Worm (Caenorhabditis elegans): ENCODE measurements around the gene phlp-2.

Gene phlp-2

ce11 chrIII:4223668-4224127 is 14.4 kb downstream of the phlp-2 start (continued):
- peak; percentile 98 for TF ChIP-seq lin-14 (GFP tag; optimal IDR thresholded peaks at IDR 0.05)
- peak; percentile 38 for TF ChIP-seq lin-39 (tag; optimal IDR thresholded peaks at IDR 0.05)

- TF ChIP-seq nhr-19 (GFP tag; conservative IDR thresholded peaks at IDR 0.05) (no peak), efl-1 (optimal IDR thresholded peaks at IDR 0.05) (no peak), efl-1 (GFP tag; optimal IDR thresholded peaks at IDR 0.05 in 1 of 2) (peak in 1 of 2 experiments; percentile 94)
Measured at ce11 chrIII:4224722-4225121, 15.4 kb downstream of the phlp-2 start.

ce11 chrIII:4227363-4227762 is 18.1 kb downstream of the phlp-2 start:
- TF ChIP-seq sptf-1 (tag; optimal IDR thresholded peaks at IDR 0.05) = no peak

- TF ChIP-seq unc-62 (GFP tag; optimal IDR thresholded peaks at IDR 0.05) = no peak
- no peak for TF ChIP-seq xbp-1 (tag; optimal IDR thresholded peaks at IDR 0.05)
- no peak for TF ChIP-seq ceh-63 (GFP tag; optimal IDR thresholded peaks at IDR 0.05)
- no peak for TF ChIP-seq irx-1 (tag; optimal IDR thresholded peaks at IDR 0.05)
- no peak for TF ChIP-seq vab-15 (tag; optimal IDR thresholded peaks at IDR 0.05)
- TF ChIP-seq egl-27 (tag; optimal IDR thresholded peaks at IDR 0.05) = no peak
- TF ChIP-seq mep-1 (tag; optimal IDR thresholded peaks at IDR 0.05) = no peak
- no peak for TF ChIP-seq egl-13 (tag; optimal IDR thresholded peaks at IDR 0.05)
- TF ChIP-seq elt-3 (tag; optimal IDR thresholded peaks at IDR 0.05) = no peak
- TF ChIP-seq ceh-8 (GFP tag; optimal IDR thresholded peaks at IDR 0.05) = no peak
- TF ChIP-seq unc-130 (tag; optimal IDR thresholded peaks at IDR 0.05) = no peak
- no peak for TF ChIP-seq Y116A8C.19 (tag; optimal IDR thresholded peaks at IDR 0.05; ENCODE audit: borderline replicate concordance)
- TF ChIP-seq swsn-7 (tag; optimal IDR thresholded peaks at IDR 0.05) = no peak
- TF ChIP-seq dsc-1 (tag; optimal IDR thresholded peaks at IDR 0.05) = no peak
- no peak for TF ChIP-seq pag-3 (tag; optimal IDR thresholded peaks at IDR 0.05; ENCODE audit: borderline replicate concordance, insufficient read depth)
- no peak for TF ChIP-seq tbx-2 (tag; optimal IDR thresholded peaks at IDR 0.05)
- no peak for TF ChIP-seq mdl-1 (tag; optimal IDR thresholded peaks at IDR 0.05)
- no peak for TF ChIP-seq C16A3.4 (tag; optimal IDR thresholded peaks at IDR 0.05)
- TF ChIP-seq lin-15B (tag; optimal IDR thresholded peaks at IDR 0.05) = no peak
Measured at ce11 chrIII:4228008-4228407, 18.7 kb downstream of the phlp-2 start, which contains the start of gene mpk-1. mpk-1 (minus strand) TSS chrIII:4228108.

ce11 chrIII:4228841-4229240 is 19.6 kb downstream of the phlp-2 start, which contains the start of gene F43C1.5:
F43C1.5 (plus strand) TSS chrIII:4229141.
- no peak for TF ChIP-seq efl-1 (optimal IDR thresholded peaks at IDR 0.05)
- peak in 1 of 2 experiments; percentile 20 for TF ChIP-seq efl-1 (GFP tag; optimal IDR thresholded peaks at IDR 0.05 in 1 of 2)
- TF ChIP-seq aha-1 (tag; optimal IDR thresholded peaks at IDR 0.05) = no peak
- TF ChIP-seq fkh-4 (tag; optimal IDR thresholded peaks at IDR 0.05; ENCODE audit: borderline replicate concordance) = no peak

- TF ChIP-seq lsy-2 (tag; optimal IDR thresholded peaks at IDR 0.05) = peak in 1 of 2 experiments; percentile 3
- TF ChIP-seq mdl-1 (tag; optimal IDR thresholded peaks at IDR 0.05) = no peak
Measured at ce11 chrIII:4230092-4230491, 20.8 kb downstream of the phlp-2 start.

- TF ChIP-seq efl-1 (optimal IDR thresholded peaks at IDR 0.05) (no peak), efl-1 (GFP tag; optimal IDR thresholded peaks at IDR 0.05 in 1 of 2) (peak in 1 of 2 experiments; percentile 48), ceh-63 (GFP tag; optimal IDR thresholded peaks at IDR 0.05) (no peak)
Measured at ce11 chrIII:4231372-4231771, 22.1 kb downstream of the phlp-2 start.

- no peak for TF ChIP-seq efl-1 (optimal IDR thresholded peaks at IDR 0.05)
- TF ChIP-seq efl-1 (GFP tag; optimal IDR thresholded peaks at IDR 0.05 in 1 of 2) = peak in 1 of 2 experiments; percentile 55
- TF ChIP-seq hlh-17 (GFP tag; optimal IDR thresholded peaks at IDR 0.05; ENCODE audit: borderline replicate concordance) = no peak
- no peak for TF ChIP-seq unc-130 (tag; optimal IDR thresholded peaks at IDR 0.05)
- no peak for TF ChIP-seq lin-35 (GFP tag; optimal IDR thresholded peaks at IDR 0.05)
- TF ChIP-seq isw-1 (GFP tag; IDR thresholded peaks at IDR 0.05) = no peak
- TF ChIP-seq nhr-90 (tag; optimal IDR thresholded peaks at IDR 0.05; ENCODE audit: poor library complexity) = no peak
Measured at ce11 chrIII:4232811-4233269, 23.6 kb downstream of the phlp-2 start, which contains the start of gene nhr-20. nhr-20 (minus strand) TSS chrIII:4233219.
